Worm (Caenorhabditis elegans) whole organism, L4 larva: ENCODE measurements around the gene arrd-1.

Experiments
- F44E2.7 ChIP-seq: fragments of 200-800 bp; sonication (Bioruptor generic); IDR thresholded peaks from 2 replicates; pipeline ENCODE4 v2.1.2; 2022; ENCODE audit warnings: missing genetic modification characterization, missing compliant biosample characterization
- F49E8.2 ChIP-seq: sonication (generic microtip); optimal IDR thresholded peaks from 2 replicates; lab custom pipeline; 2016; ENCODE audit warnings: missing compliant biosample characterization, mild to moderate bottlenecking, missing genetic modification characterization, borderline replicate concordance
- R02D3.7 ChIP-seq: fragments of 150-350 bp; sonication (generic microtip); optimal IDR thresholded peaks from 3 replicates; lab custom pipeline; 2014; ENCODE audit warnings: missing biosample characterization, missing genetic modification characterization
- T20F7.1 ChIP-seq: fragments of 200-800 bp; sonication (Bioruptor generic); optimal IDR thresholded peaks from 2 replicates; lab custom pipeline; 2018; ENCODE audit warnings: mild to moderate bottlenecking, missing genetic modification characterization, missing compliant biosample characterization
- ZK546.5 ChIP-seq, 2 experiments: sonication (generic microtip); optimal IDR thresholded peaks; 2 replicates each; lab custom pipeline; 2017; ENCODE audit warnings: missing biosample characterization in 2 of 2, missing genetic modification characterization in 2 of 2
- ama-1 ChIP-seq: fragments of 150-350 bp; optimal IDR thresholded peaks from 2 replicates; lab custom pipeline; 2014; ENCODE audit warnings: inconsistent platforms, mixed read lengths
- attf-4 ChIP-seq: sonication (generic microtip); optimal IDR thresholded peaks from 3 replicates; lab custom pipeline; 2017; ENCODE audit warnings: missing biosample characterization, missing genetic modification characterization
- ceh-20 ChIP-seq: fragments of 200-800 bp; sonication (Bioruptor generic); IDR thresholded peaks from 2 replicates; pipeline ENCODE4 v1.3.6; 2022; ENCODE audit warnings: missing genetic modification reagents, missing genetic modification characterization, missing compliant biosample characterization
- ceh-28 ChIP-seq: fragments of 150-350 bp; optimal IDR thresholded peaks from 2 replicates; lab custom pipeline; 2014; ENCODE audit warnings: missing biosample characterization, missing genetic modification reagents, missing genetic modification characterization
- ceh-44 ChIP-seq: fragments of 200-800 bp; sonication (Bioruptor generic); IDR thresholded peaks from 2 replicates; pipeline ENCODE4 v1.3.6; 2022; ENCODE audit warnings: missing genetic modification reagents, missing genetic modification characterization, missing compliant biosample characterization
- ctbp-1 ChIP-seq: fragments of 200-800 bp; sonication (Bioruptor generic); IDR thresholded peaks from 2 replicates; pipeline ENCODE4 v1.3.6; 2022; ENCODE audit warnings: missing genetic modification reagents, missing genetic modification characterization, missing compliant biosample characterization
- dmd-8 ChIP-seq: fragments of 200-800 bp; sonication (Bioruptor generic); IDR thresholded peaks from 2 replicates; pipeline ENCODE4 v1.3.6; 2022; ENCODE audit warnings: missing genetic modification characterization, missing compliant biosample characterization
- egl-27 ChIP-seq: sonication (generic microtip); optimal IDR thresholded peaks from 3 replicates; lab custom pipeline; 2017; ENCODE audit warnings: missing biosample characterization, missing genetic modification reagents, missing genetic modification characterization
- fos-1 ChIP-seq: fragments of 150-350 bp; optimal IDR thresholded peaks from 2 replicates; lab custom pipeline; 2014; ENCODE audit warnings: missing biosample characterization, missing genetic modification characterization
- hif-1 ChIP-seq, 2 experiments: sonication (generic microtip); optimal IDR thresholded peaks; 2 replicates each; lab custom pipeline; 2016 to 2017; ENCODE audit warnings: missing compliant biosample characterization in 2 of 2, missing genetic modification characterization in 2 of 2, missing genetic modification reagents in 2 of 2, missing genotype in 2 of 2, mild to moderate bottlenecking in 1 of 2
- hlh-30 ChIP-seq: sonication (generic microtip); optimal IDR thresholded peaks from 2 replicates; lab custom pipeline; 2017; ENCODE audit warnings: antibody characterized with exemption, mild to moderate bottlenecking, missing genetic modification characterization, missing compliant biosample characterization; ENCODE audit not compliant: insufficient read depth
- hmg-1.1 ChIP-seq: fragments of 200-800 bp; sonication (Bioruptor generic); IDR thresholded peaks from 2 replicates; pipeline ENCODE4 v1.3.6; 2022; ENCODE audit warnings: missing genetic modification reagents, missing genetic modification characterization, missing compliant biosample characterization
- jun-1 ChIP-seq: fragments of 150-350 bp; optimal IDR thresholded peaks from 2 replicates; lab custom pipeline; 2014; ENCODE audit warnings: missing biosample characterization, missing genetic modification reagents, missing genetic modification characterization
- lin-1 ChIP-seq: fragments of 200-800 bp; sonication (Bioruptor generic); IDR thresholded peaks from 2 replicates; pipeline ENCODE4 v1.3.6; 2022; ENCODE audit warnings: missing genetic modification reagents, missing genetic modification characterization, missing compliant biosample characterization
- lin-13 ChIP-seq: fragments of 150-350 bp; optimal IDR thresholded peaks from 2 replicates; lab custom pipeline; 2014; ENCODE audit warnings: missing biosample characterization, missing genetic modification reagents, missing genetic modification characterization
- lin-29 ChIP-seq: fragments of 200-800 bp; sonication (Bioruptor generic); IDR thresholded peaks from 2 replicates; pipeline ENCODE4 v1.3.6; 2022; ENCODE audit warnings: missing genetic modification reagents, missing genetic modification characterization, missing compliant biosample characterization
- lin-39 ChIP-seq: fragments of 150-350 bp; optimal IDR thresholded peaks from 2 replicates; lab custom pipeline; 2014; ENCODE audit warnings: missing biosample characterization, missing genetic modification reagents, missing genetic modification characterization
- lsy-2 ChIP-seq, 2 experiments: fragments of 150-350 bp in 1 of 2; sonication (generic microtip) in 1 of 2; optimal IDR thresholded peaks; 2 replicates each; lab custom pipeline; 2014 to 2017; ENCODE audit warnings: missing biosample characterization in 2 of 2, missing genetic modification characterization in 2 of 2
- madf-5 ChIP-seq, 2 experiments: fragments of 200-800 bp; sonication (Bioruptor generic); IDR thresholded peaks; 2 replicates each; pipeline ENCODE4 v1.3.6; 2022; ENCODE audit warnings: missing compliant biosample characterization in 2 of 2, missing genetic modification characterization in 2 of 2
- mdl-1 ChIP-seq, 2 experiments: fragments of 150-350 bp in 1 of 2; sonication (generic microtip) in 1 of 2; optimal IDR thresholded peaks; 2 replicates each; lab custom pipeline; 2014 to 2017; ENCODE audit warnings: missing biosample characterization in 2 of 2, missing genetic modification characterization in 2 of 2
- mdt-29 ChIP-seq: fragments of 200-800 bp; sonication (Bioruptor generic); IDR thresholded peaks from 2 replicates; pipeline ENCODE4 v1.3.6; 2022; ENCODE audit warnings: missing genetic modification reagents, missing genetic modification characterization, missing compliant biosample characterization
- mep-1 ChIP-seq: fragments of 150-350 bp; sonication (generic microtip); optimal IDR thresholded peaks from 3 replicates; lab custom pipeline; 2014; ENCODE audit warnings: missing biosample characterization, missing genetic modification characterization
- mes-2 ChIP-seq: sonication (generic microtip); optimal IDR thresholded peaks from 2 replicates; lab custom pipeline; 2016; ENCODE audit warnings: missing genotype, mild to moderate bottlenecking, missing genetic modification characterization, missing compliant biosample characterization; ENCODE audit not compliant: poor library complexity, severe bottlenecking
- mxl-2 ChIP-seq: fragments of 200-800 bp; sonication (Bioruptor generic); conservative IDR thresholded peaks from 2 replicates; pipeline ENCODE4 v1.3.6; 2022; ENCODE audit warnings: missing genetic modification reagents, missing genetic modification characterization, missing compliant biosample characterization
- nhr-11 ChIP-seq: fragments of 150-350 bp; optimal IDR thresholded peaks from 2 replicates; lab custom pipeline; 2014; ENCODE audit warnings: missing biosample characterization, missing genetic modification characterization
- nhr-111 ChIP-seq: fragments of 200-800 bp; sonication (Bioruptor generic); optimal IDR thresholded peaks from 2 replicates; lab custom pipeline; 2018; ENCODE audit warnings: mild to moderate bottlenecking, missing genetic modification characterization, missing compliant biosample characterization
- nhr-41 ChIP-seq: fragments of 200-800 bp; sonication (Bioruptor generic); IDR thresholded peaks from 2 replicates; pipeline ENCODE4 v1.3.6; 2022; ENCODE audit warnings: missing genetic modification reagents, missing genetic modification characterization, missing compliant biosample characterization
- nhr-48 ChIP-seq: sonication (generic microtip); optimal IDR thresholded peaks from 2 replicates; lab custom pipeline; 2016; ENCODE audit warnings: mild to moderate bottlenecking, missing genetic modification characterization, missing compliant biosample characterization
- nhr-76 ChIP-seq: fragments of 150-350 bp; optimal IDR thresholded peaks from 2 replicates; lab custom pipeline; 2014; ENCODE audit warnings: missing biosample characterization, missing genetic modification characterization
- nhr-77 ChIP-seq: fragments of 150-350 bp; optimal IDR thresholded peaks from 2 replicates; lab custom pipeline; 2014; ENCODE audit warnings: missing biosample characterization, missing genetic modification characterization
- pha-4 ChIP-seq, 2 experiments: fragments of 150-350 bp in 1 of 2; fragments of 200-800 bp in 1 of 2; sonication (Bioruptor generic) in 1 of 2; IDR thresholded peaks in 1 of 2; optimal IDR thresholded peaks in 1 of 2; 2 replicates each; pipeline versions ENCODE4 v1.3.6 to Lab custom; 2014 to 2022; ENCODE audit warnings: missing genetic modification characterization in 2 of 2, missing genetic modification reagents in 2 of 2, missing biosample characterization in 1 of 2, missing compliant biosample characterization in 1 of 2
- php-3 ChIP-seq: fragments of 200-800 bp; sonication (Bioruptor generic); IDR thresholded peaks from 2 replicates; pipeline ENCODE4 v1.3.6; 2022; ENCODE audit warnings: missing genetic modification reagents, missing genetic modification characterization, missing compliant biosample characterization
- pqm-1 ChIP-seq: sonication (generic microtip); optimal IDR thresholded peaks from 2 replicates; lab custom pipeline; 2017; ENCODE audit warnings: missing biosample characterization, missing genetic modification characterization
- saeg-2 ChIP-seq: fragments of 200-800 bp; sonication (Bioruptor generic); IDR thresholded peaks from 2 replicates; pipeline ENCODE4 v1.3.6; 2022; ENCODE audit warnings: missing genetic modification reagents, missing genetic modification characterization, missing compliant biosample characterization
- sdz-12 ChIP-seq: fragments of 200-800 bp; sonication (Bioruptor generic); optimal IDR thresholded peaks from 2 replicates; lab custom pipeline; 2018; ENCODE audit warnings: mild to moderate bottlenecking, missing genetic modification characterization, missing compliant biosample characterization
- set-16 ChIP-seq: fragments of 200-800 bp; sonication (Bioruptor generic); IDR thresholded peaks from 2 replicates; pipeline ENCODE4 v1.3.6; 2022; ENCODE audit warnings: missing genetic modification reagents, missing genetic modification characterization, missing compliant biosample characterization
- snpc-4 ChIP-seq: fragments of 150-350 bp; optimal IDR thresholded peaks from 2 replicates; lab custom pipeline; 2014; ENCODE audit warnings: missing biosample characterization, missing genetic modification characterization
- tra-1 ChIP-seq: fragments of 200-800 bp; sonication (Bioruptor generic); IDR thresholded peaks from 2 replicates; pipeline ENCODE4 v1.3.6; 2022; ENCODE audit warnings: missing genetic modification reagents, missing genetic modification characterization, missing compliant biosample characterization
- unc-130 ChIP-seq: sonication (generic microtip); optimal IDR thresholded peaks from 2 replicates; lab custom pipeline; 2016; ENCODE audit warnings: missing genetic modification reagents, missing genetic modification characterization, missing compliant biosample characterization
- unc-39 ChIP-seq: sonication (generic microtip); optimal IDR thresholded peaks from 2 replicates; lab custom pipeline; 2017; ENCODE audit warnings: missing biosample characterization, missing genetic modification characterization
- unc-62 ChIP-seq, 3 experiments: fragments of 150-350 bp in 1 of 3; sonication (generic microtip); optimal IDR thresholded peaks in 2 of 3; peaks in 1 of 3; 1 replicate in 1 of 3; 2 replicates in 2 of 3; lab custom pipeline; 2014 to 2017; ENCODE audit warnings: missing biosample characterization in 3 of 3, missing genetic modification characterization in 3 of 3, missing genetic modification reagents in 3 of 3, missing genotype in 1 of 3
- vab-7 ChIP-seq: fragments of 200-800 bp; sonication (Bioruptor generic); IDR thresholded peaks from 2 replicates; pipeline ENCODE4 v1.3.6; 2022; ENCODE audit warnings: missing genetic modification reagents, missing genetic modification characterization, missing compliant biosample characterization
- zag-1 ChIP-seq: fragments of 150-350 bp; optimal IDR thresholded peaks from 2 replicates; lab custom pipeline; 2014; ENCODE audit warnings: missing biosample characterization, missing genetic modification characterization
- zfp-2 ChIP-seq: sonication (generic microtip); optimal IDR thresholded peaks from 2 replicates; lab custom pipeline; 2016; ENCODE audit warnings: mild to moderate bottlenecking, missing genetic modification characterization, missing compliant biosample characterization
- zip-2 ChIP-seq: fragments of 150-350 bp; optimal IDR thresholded peaks from 2 replicates; lab custom pipeline; 2014; ENCODE audit warnings: missing biosample characterization, missing genetic modification characterization
- ztf-11 ChIP-seq: fragments of 150-350 bp; optimal IDR thresholded peaks from 2 replicates; lab custom pipeline; 2014; ENCODE audit warnings: missing biosample characterization, missing genetic modification characterization
- ztf-7 ChIP-seq: fragments of 150-350 bp; optimal IDR thresholded peaks from 2 replicates; lab custom pipeline; 2014; ENCODE audit warnings: missing biosample characterization, missing genetic modification characterization

Gene arrd-1

ce11 chrII:601305-601704 is 26.0 kb upstream of the arrd-1 start:
- TF ChIP-seq dmd-8 (GFP tag; lab: Robert Waterston, UW) (no peak), nhr-48 (no peak), lsy-2 (tag; optimal IDR thresholded peaks at IDR 0.05; lab: Kevin White, UChicago) (peak in 1 of 2 experiments; percentile 52), zip-2 (tag; lab: Kevin White, UChicago) (no peak), pqm-1 (tag; lab: Kevin White, UChicago) (no peak), nhr-41 (GFP tag; lab: Robert Waterston, UW) (no peak), ceh-28 (no peak), egl-27 (tag; lab: Kevin White, UChicago) (no peak), ama-1 (lab: Kevin White, UChicago) (no peak), set-16 (GFP tag; lab: Robert Waterston, UW) (no peak), php-3 (GFP tag; lab: Robert Waterston, UW) (no peak), nhr-111 (no peak), hlh-30 (tag; lab: Kevin White, UChicago) (peak; percentile 88), hmg-1.1 (peak; percentile 17; the same call in 1 of the 2 replicates), ztf-11 (no peak), unc-39 (tag; lab: Kevin White, UChicago) (no peak), snpc-4 (no peak), F44E2.7 (no peak), hif-1 (tag; optimal IDR thresholded peaks at IDR 0.05; lab: Kevin White, UChicago) (no peak), jun-1 (tag; lab: Kevin White, UChicago) (no peak), R02D3.7 (tag; lab: Kevin White, UChicago) (no peak), saeg-2 (GFP tag; lab: Robert Waterston, UW) (no peak), lin-13 (GFP tag; lab: Kevin White, UChicago) (no peak), zfp-2 (tag; lab: Kevin White, UChicago) (no peak), ctbp-1 (GFP tag; lab: Robert Waterston, UW) (no peak), sdz-12 (GFP tag; lab: Kevin White, UChicago) (no peak), nhr-77 (no peak), ceh-44 (GFP tag; lab: Robert Waterston, UW) (no peak), vab-7 (GFP tag; lab: Robert Waterston, UW) (no peak), mep-1 (tag; lab: Kevin White, UChicago) (peak; percentile 42), lin-1 (GFP tag; lab: Robert Waterston, UW) (no peak), ZK546.5 (tag; optimal IDR thresholded peaks at IDR 0.05; lab: Kevin White, UChicago) (no peak), mdl-1 (tag; optimal IDR thresholded peaks at IDR 0.05; lab: Kevin White, UChicago) (peak in 1 of 2 experiments; percentile 79), fos-1 (no peak), zag-1 (tag; lab: Kevin White, UChicago) (no peak), lin-29 (GFP tag; lab: Robert Waterston, UW) (no peak), unc-130 (GFP tag; lab: Kevin White, UChicago) (no peak), pha-4 (GFP tag; IDR thresholded peaks at IDR 0.05; lab: Robert Waterston, UW) (no peak), pha-4 (tag; optimal IDR thresholded peaks at IDR 0.05; lab: Kevin White, UChicago) (peak; percentile 70), nhr-11 (tag; lab: Kevin White, UChicago) (no peak), madf-5 (GFP tag; IDR thresholded peaks at IDR 0.05; lab: Robert Waterston, UW) (no peak), mdt-29 (GFP tag; lab: Robert Waterston, UW) (no peak), ceh-20 (GFP tag; lab: Robert Waterston, UW) (no peak), ztf-7 (tag; lab: Kevin White, UChicago) (no peak), F49E8.2 (tag; lab: Kevin White, UChicago) (no peak), T20F7.1 (GFP tag; lab: Kevin White, UChicago) (no peak), mes-2 (tag; lab: Kevin White, UChicago) (peak; percentile 51), tra-1 (GFP tag; lab: Robert Waterston, UW) (no peak), unc-62 (GFP tag; optimal IDR thresholded peaks at IDR 0.05 in 1 of 2; lab: Kevin White, UChicago) (no peak), unc-62 (tag; optimal IDR thresholded peaks at IDR 0.05; lab: Kevin White, UChicago) (no peak), mxl-2 (no peak), nhr-76 (tag; lab: Kevin White, UChicago) (no peak), attf-4 (tag; lab: Kevin White, UChicago) (no peak), lin-39 (tag; lab: Kevin White, UChicago) (no peak)
